ENCODE assay signal across 2 fruit fly cellular contexts in the genomic region with DNA sequence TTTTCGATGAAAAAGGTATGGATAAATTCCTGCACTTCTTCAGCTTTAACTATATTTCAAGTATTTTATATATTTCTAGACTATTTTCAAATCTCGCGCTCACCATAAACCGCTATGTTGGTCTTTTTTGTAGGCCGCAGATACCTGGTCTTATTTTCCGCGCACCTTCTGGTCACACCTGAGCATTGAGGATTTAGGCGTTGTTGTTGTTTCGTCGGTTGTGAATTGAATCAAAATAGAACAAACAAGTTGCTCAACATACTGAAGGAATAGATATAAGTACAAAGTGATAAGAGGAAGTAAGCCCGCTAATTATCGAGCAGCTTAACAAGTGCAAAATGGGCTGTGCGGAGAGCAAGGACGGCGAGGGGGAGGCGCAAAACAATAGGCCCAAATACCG.
TF ChIP-seq lines count a peak whose summit lies in the region.

A gene (plus strand): TSS at position 167 of the 400 bp plus-strand sequence.

- no peak for TF ChIP-seq CTCF in whole organism, embryonic (GFP tag; optimal IDR thresholded peaks at IDR 0.05; lab: Kevin White, UChicago)

TF ChIP-seq in whole organism, adult, 20 proteins besides CTCF, POLR2A, EP300 and RAD21:
- no peak for TF ChIP-seq CG33017 (tag; optimal IDR thresholded peaks at IDR 0.05; lab: Kevin White, UChicago)
- peak; percentile 23 for TF ChIP-seq bab1 (GFP tag; optimal IDR thresholded peaks at IDR 0.05; lab: Kevin White, UChicago)

TF ChIP-seq in whole organism, embryonic, 481 proteins besides CTCF, POLR2A, EP300 and RAD21 (continues in another document):
- TF ChIP-seq CG6254 (GFP tag; optimal IDR thresholded peaks at IDR 0.05; lab: Kevin White, UChicago) = no peak
- TF ChIP-seq sens (GFP tag; lab: Kevin White, UChicago) = peak; percentile 84
- TF ChIP-seq Spps (tag; optimal IDR thresholded peaks at IDR 0.05; lab: Kevin White, UChicago) = no peak
- TF ChIP-seq CG2116 (GFP tag; optimal IDR thresholded peaks at IDR 0.05; lab: Kevin White, UChicago) = peak; percentile 11
- no peak for TF ChIP-seq ash1 (GFP tag; optimal IDR thresholded peaks at IDR 0.05; lab: Kevin White, UChicago)
- TF ChIP-seq CG10543 (GFP tag; optimal IDR thresholded peaks at IDR 0.05; lab: Kevin White, UChicago) = no peak
- TF ChIP-seq CG3281 (GFP tag; optimal IDR thresholded peaks at IDR 0.05; lab: Kevin White, UChicago) = no peak
- TF ChIP-seq ro (GFP tag; IDR thresholded peaks at IDR 0.05; lab: Robert Waterston, UW) = no peak
- TF ChIP-seq kah (GFP tag; optimal IDR thresholded peaks at IDR 0.05; lab: Kevin White, UChicago) = peak; percentile 88
- no peak for TF ChIP-seq odd (GFP tag; optimal IDR thresholded peaks at IDR 0.05; lab: Kevin White, UChicago)
- TF ChIP-seq CG8281 (tag; optimal IDR thresholded peaks at IDR 0.05; lab: Kevin White, UChicago) = peak; percentile 16
- TF ChIP-seq CG4617 (GFP tag; optimal IDR thresholded peaks at IDR 0.05; lab: Kevin White, UChicago; ENCODE audit: borderline replicate concordance) = peak; percentile 43
- no peak for TF ChIP-seq Mes4 (GFP tag; optimal IDR thresholded peaks at IDR 0.05; lab: Kevin White, UChicago)
- TF ChIP-seq Ssrp (tag; optimal IDR thresholded peaks at IDR 0.05; lab: Kevin White, UChicago) = no peak
- no peak for TF ChIP-seq Hey (tag; optimal IDR thresholded peaks at IDR 0.05; lab: Kevin White, UChicago)
- TF ChIP-seq CG1233 (GFP tag; optimal IDR thresholded peaks at IDR 0.05; lab: Kevin White, UChicago) = no peak
- peak; percentile 13 for TF ChIP-seq CG12659 (GFP tag; optimal IDR thresholded peaks at IDR 0.05; lab: Kevin White, UChicago)
- TF ChIP-seq CG15601 (tag; optimal IDR thresholded peaks at IDR 0.05; lab: Kevin White, UChicago) = peak; percentile 20
- no peak for TF ChIP-seq Hr3 (GFP tag; optimal IDR thresholded peaks at IDR 0.05; lab: Kevin White, UChicago)
- no peak for TF ChIP-seq nmo (GFP tag; optimal IDR thresholded peaks at IDR 0.05; lab: Kevin White, UChicago)
- TF ChIP-seq eyg (GFP tag; optimal IDR thresholded peaks at IDR 0.05; lab: Kevin White, UChicago) = no peak
- TF ChIP-seq CG1647 (GFP tag; optimal IDR thresholded peaks at IDR 0.05; lab: Kevin White, UChicago) = no peak
- no peak for TF ChIP-seq Opbp (GFP tag; IDR thresholded peaks at IDR 0.05; lab: Robert Waterston, UW; ENCODE audit: partially characterized antibody)
- no peak for TF ChIP-seq CG8924 (tag; optimal IDR thresholded peaks at IDR 0.05; lab: Kevin White, UChicago)
- no peak for TF ChIP-seq Poxn (GFP tag; IDR thresholded peaks at IDR 0.05; lab: Robert Waterston, UW)
- peak; percentile 55 for TF ChIP-seq Med (GFP tag; lab: Kevin White, UChicago)
- peak; percentile 90 for TF ChIP-seq CG4360 (GFP tag; IDR thresholded peaks at IDR 0.05; lab: Robert Waterston, UW)
- TF ChIP-seq CG3847 (GFP tag; IDR thresholded peaks at IDR 0.05; lab: Robert Waterston, UW) = peak; percentile 26; the same call in 1 of the 2 replicates
- no peak for TF ChIP-seq onecut (GFP tag; IDR thresholded peaks at IDR 0.05; lab: Robert Waterston, UW)
- no peak for TF ChIP-seq CG9215 (GFP tag; IDR thresholded peaks at IDR 0.05; lab: Robert Waterston, UW)
- no peak for TF ChIP-seq peb (GFP tag; IDR thresholded peaks at IDR 0.05; lab: Robert Waterston, UW)
- TF ChIP-seq D (optimal IDR thresholded peaks at IDR 0.05; lab: Kevin White, UChicago) = no peak
- TF ChIP-seq D (GFP tag; optimal IDR thresholded peaks at IDR 0.05; lab: Kevin White, UChicago) = no peak
- no peak for TF ChIP-seq da (GFP tag; optimal IDR thresholded peaks at IDR 0.05; lab: Kevin White, UChicago)
- TF ChIP-seq seq (GFP tag; IDR thresholded peaks at IDR 0.05; lab: Robert Waterston, UW) = no peak
- no peak for TF ChIP-seq BtbVII (GFP tag; optimal IDR thresholded peaks at IDR 0.05; lab: Kevin White, UChicago)
- TF ChIP-seq klu (GFP tag; IDR thresholded peaks at IDR 0.05; lab: Robert Waterston, UW) = no peak
- TF ChIP-seq TFAM (GFP tag; optimal IDR thresholded peaks at IDR 0.05; lab: Kevin White, UChicago) = no peak
- TF ChIP-seq Sin3A (optimal IDR thresholded peaks at IDR 0.05; lab: Kevin White, UChicago) = peak; percentile 19
- TF ChIP-seq CG13894 (tag; optimal IDR thresholded peaks at IDR 0.05; lab: Kevin White, UChicago) = no peak
- TF ChIP-seq Usf (GFP tag; optimal IDR thresholded peaks at IDR 0.05; lab: Kevin White, UChicago) = no peak
- TF ChIP-seq Elba2 (GFP tag; optimal IDR thresholded peaks at IDR 0.05; lab: Kevin White, UChicago) = no peak
- no peak for TF ChIP-seq Drgx (GFP tag; IDR thresholded peaks at IDR 0.05; lab: Robert Waterston, UW)
- TF ChIP-seq Ada2b (GFP tag; IDR thresholded peaks at IDR 0.05; lab: Robert Waterston, UW) = no peak
- TF ChIP-seq slp2 (GFP tag; optimal IDR thresholded peaks at IDR 0.05; lab: Kevin White, UChicago) = no peak
- TF ChIP-seq Doc3 (GFP tag; IDR thresholded peaks at IDR 0.05; lab: Robert Waterston, UW; ENCODE audit: partially characterized antibody) = no peak
- peak; percentile 51 for TF ChIP-seq CG15514 (GFP tag; optimal IDR thresholded peaks at IDR 0.05; lab: Kevin White, UChicago)
- no peak for TF ChIP-seq sob (GFP tag; IDR thresholded peaks at IDR 0.05; lab: Robert Waterston, UW)
- no peak for TF ChIP-seq sc (optimal IDR thresholded peaks at IDR 0.05; lab: Kevin White, UChicago)
- TF ChIP-seq sc (GFP tag; optimal IDR thresholded peaks at IDR 0.05; lab: Kevin White, UChicago) = no peak
- no peak for TF ChIP-seq CG10147 (GFP tag; optimal IDR thresholded peaks at IDR 0.05; lab: Kevin White, UChicago)
- no peak for TF ChIP-seq CG3407 (GFP tag; optimal IDR thresholded peaks at IDR 0.05; lab: Kevin White, UChicago)
- TF ChIP-seq Kr (GFP tag; optimal IDR thresholded peaks at IDR 0.05; lab: Kevin White, UChicago) = no peak
- no peak for TF ChIP-seq Hmr (GFP tag; optimal IDR thresholded peaks at IDR 0.05; lab: Kevin White, UChicago)
- TF ChIP-seq tx (GFP tag; optimal IDR thresholded peaks at IDR 0.05; lab: Kevin White, UChicago) = no peak
- TF ChIP-seq CG15479 (GFP tag; optimal IDR thresholded peaks at IDR 0.05; lab: Kevin White, UChicago) = peak; percentile 5
- no peak for TF ChIP-seq sqz (GFP tag; optimal IDR thresholded peaks at IDR 0.05; lab: Kevin White, UChicago)
- TF ChIP-seq gfzf (GFP tag; optimal IDR thresholded peaks at IDR 0.05; lab: Kevin White, UChicago) = peak; percentile 88
- peak; percentile 31 for TF ChIP-seq HmgZ (tag; optimal IDR thresholded peaks at IDR 0.05; lab: Kevin White, UChicago)
- TF ChIP-seq pan (optimal IDR thresholded peaks at IDR 0.05; lab: Kevin White, UChicago) = no peak
- TF ChIP-seq pan (GFP tag; optimal IDR thresholded peaks at IDR 0.05 in 1 of 2, IDR thresholded peaks at IDR 0.05 in 1 of 2) = no peak
- TF ChIP-seq CG2202 (tag; optimal IDR thresholded peaks at IDR 0.05; lab: Kevin White, UChicago) = no peak
- no peak for TF ChIP-seq PHDP (tag; optimal IDR thresholded peaks at IDR 0.05; lab: Kevin White, UChicago)
- TF ChIP-seq amos (GFP tag; IDR thresholded peaks at IDR 0.05; lab: Robert Waterston, UW; ENCODE audit: partially characterized antibody) = no peak
- no peak for TF ChIP-seq kay (GFP tag; optimal IDR thresholded peaks at IDR 0.05; lab: Kevin White, UChicago)
- peak; percentile 91 for TF ChIP-seq Dp (GFP tag; optimal IDR thresholded peaks at IDR 0.05; lab: Kevin White, UChicago)
- no peak for TF ChIP-seq ind (GFP tag; optimal IDR thresholded peaks at IDR 0.05; lab: Kevin White, UChicago)
- no peak for TF ChIP-seq Bdp1 (GFP tag; optimal IDR thresholded peaks at IDR 0.05; lab: Kevin White, UChicago)
- TF ChIP-seq row (GFP tag; IDR thresholded peaks at IDR 0.05; lab: Robert Waterston, UW) = no peak
- no peak for TF ChIP-seq scrt (GFP tag; optimal IDR thresholded peaks at IDR 0.05; lab: Kevin White, UChicago)
- no peak for TF ChIP-seq CG7357 (GFP tag; IDR thresholded peaks at IDR 0.05; lab: Robert Waterston, UW)
- TF ChIP-seq vvl (GFP tag; IDR thresholded peaks at IDR 0.05; lab: Robert Waterston, UW) = no peak
- no peak for TF ChIP-seq CG12219 (GFP tag; optimal IDR thresholded peaks at IDR 0.05; lab: Kevin White, UChicago)
- TF ChIP-seq CG2120 (GFP tag; optimal IDR thresholded peaks at IDR 0.05; lab: Kevin White, UChicago) = no peak
- TF ChIP-seq en (GFP tag; optimal IDR thresholded peaks at IDR 0.05; lab: Kevin White, UChicago) = no peak
- no peak for TF ChIP-seq croc (GFP tag; conservative IDR thresholded peaks at IDR 0.05; lab: Robert Waterston, UW)
- TF ChIP-seq chm (GFP tag; IDR thresholded peaks at IDR 0.05; lab: Robert Waterston, UW) = no peak
- no peak for TF ChIP-seq dm (GFP tag; optimal IDR thresholded peaks at IDR 0.05; lab: Kevin White, UChicago)
- no peak for TF ChIP-seq CG2129 (GFP tag; IDR thresholded peaks at IDR 0.05; lab: Robert Waterston, UW; ENCODE audit: partially characterized antibody)
- TF ChIP-seq CG18262 (tag; optimal IDR thresholded peaks at IDR 0.05; lab: Kevin White, UChicago) = no peak
- no peak for TF ChIP-seq CG3995 (GFP tag; optimal IDR thresholded peaks at IDR 0.05; lab: Kevin White, UChicago)
- no peak for TF ChIP-seq ase (GFP tag; IDR thresholded peaks at IDR 0.05; lab: Robert Waterston, UW)
- no peak for TF ChIP-seq psq (GFP tag; optimal IDR thresholded peaks at IDR 0.05; lab: Kevin White, UChicago)
- no peak for TF ChIP-seq sim (GFP tag; IDR thresholded peaks at IDR 0.05; lab: Robert Waterston, UW)
- no peak for TF ChIP-seq CG16813 (GFP tag; IDR thresholded peaks at IDR 0.05; lab: Robert Waterston, UW; ENCODE audit: partially characterized antibody)
- peak; percentile 26 for TF ChIP-seq CG10267 (tag; optimal IDR thresholded peaks at IDR 0.05; lab: Kevin White, UChicago)
- no peak for TF ChIP-seq Ravus (GFP tag; IDR thresholded peaks at IDR 0.05; lab: Robert Waterston, UW)
- no peak for TF ChIP-seq CG14965 (GFP tag; optimal IDR thresholded peaks at IDR 0.05; lab: Kevin White, UChicago; ENCODE audit: borderline replicate concordance)
- TF ChIP-seq sens-2 (GFP tag; IDR thresholded peaks at IDR 0.05; lab: Robert Waterston, UW) = no peak
